Worm (Caenorhabditis elegans) whole organism, L2 larva: ENCODE measurements around the gene F10E9.5.

Source experiments
- egl-27 ChIP-seq: sonication (generic microtip); optimal IDR thresholded peaks from 3 replicates; lab custom pipeline; 2017; ENCODE audit warnings: missing biosample characterization, missing genetic modification reagents, missing genetic modification characterization
- lin-13 ChIP-seq: fragments of 150-350 bp; optimal IDR thresholded peaks from 2 replicates; lab custom pipeline; 2014; ENCODE audit warnings: missing biosample characterization, missing genetic modification reagents, missing genetic modification characterization
- mbf-1 ChIP-seq: sonication (generic microtip); optimal IDR thresholded peaks from 2 replicates; lab custom pipeline; 2017; ENCODE audit warnings: missing biosample characterization, missing genetic modification characterization
- nhr-11 ChIP-seq: fragments of 150-350 bp; optimal IDR thresholded peaks from 2 replicates; lab custom pipeline; 2014; ENCODE audit warnings: missing biosample characterization, missing genetic modification characterization
- nhr-12 ChIP-seq: fragments of 150-350 bp; optimal IDR thresholded peaks from 2 replicates; lab custom pipeline; 2014; ENCODE audit warnings: missing biosample characterization, missing genetic modification characterization
- nhr-6 ChIP-seq: fragments of 150-350 bp; optimal IDR thresholded peaks from 2 replicates; lab custom pipeline; 2014; ENCODE audit warnings: missing biosample characterization, missing genetic modification characterization
- sem-4 ChIP-seq: fragments of 150-350 bp; optimal IDR thresholded peaks from 2 replicates; lab custom pipeline; 2014; ENCODE audit warnings: missing biosample characterization, missing genetic modification reagents, missing genetic modification characterization

DNA sequence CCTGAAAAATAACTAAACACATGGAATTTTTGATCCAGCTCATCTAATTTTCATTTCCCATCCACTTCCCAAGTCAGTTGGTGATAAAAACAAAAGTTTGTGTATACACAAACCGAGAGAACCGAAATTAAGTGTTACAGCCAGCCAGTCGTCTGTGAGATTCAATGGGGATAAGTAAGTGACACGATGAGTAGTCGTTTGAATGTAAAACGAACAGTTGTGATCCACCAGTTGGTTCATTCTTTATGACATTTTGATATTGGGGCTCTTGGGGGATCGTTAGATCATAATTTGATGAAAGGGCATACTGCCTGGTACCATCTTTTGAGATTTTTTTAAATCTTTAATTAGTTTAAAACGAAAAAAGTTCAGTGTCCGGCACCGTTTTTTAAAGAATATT, 20.6 kb upstream of the F10E9.5 start:
- TF ChIP-seq lin-13 (no peak), nhr-6 (tag; lab: Kevin White, UChicago) (no peak), mbf-1 (no peak), sem-4 (tag; lab: Kevin White, UChicago) (no peak), egl-27 (tag; lab: Kevin White, UChicago) (no peak), nhr-11 (tag; lab: Kevin White, UChicago) (no peak), nhr-12 (no peak)
